Worm (Caenorhabditis elegans) whole organism, young adult: ENCODE data around the gene mdt-19.

ENCODE experiments used
- aptf-3 ChIP-seq: fragments of 200-800 bp; sonication (Bioruptor generic); IDR thresholded peaks from 2 replicates; pipeline ENCODE4 v1.3.6; 2022; ENCODE audit warnings: missing genetic modification characterization, missing compliant biosample characterization
- attf-5 ChIP-seq: fragments of 200-800 bp; sonication (Bioruptor generic); optimal IDR thresholded peaks from 2 replicates; lab custom pipeline; 2018; ENCODE audit warnings: mild to moderate bottlenecking, missing genetic modification characterization, missing compliant biosample characterization
- ceh-58 ChIP-seq: fragments of 200-800 bp; sonication (Bioruptor generic); IDR thresholded peaks from 2 replicates; pipeline ENCODE4 v1.3.6; 2022; ENCODE audit warnings: missing genetic modification characterization, missing compliant biosample characterization
- snpc-1.1 ChIP-seq: sonication (generic microtip); optimal IDR thresholded peaks from 2 replicates; lab custom pipeline; 2017; ENCODE audit warnings: missing genetic modification characterization, mild to moderate bottlenecking, missing compliant biosample characterization, antibody characterized with exemption, moderate library complexity, missing genotype, missing genetic modification reagents; ENCODE audit not compliant: insufficient read depth

ce11 chrIII:2578993-2579392, 18.9 kb upstream of the mdt-19 start, which contains the start of gene Y71H2B.8:
- no peak for TF ChIP-seq aptf-3 (GFP tag; lab: Robert Waterston, UW)
- TF ChIP-seq ceh-58 (GFP tag; lab: Robert Waterston, UW), result no peak
- no peak for TF ChIP-seq snpc-1.1
- no peak for TF ChIP-seq attf-5 (GFP tag; lab: Kevin White, UChicago)
